ENCODE assay signal across 4 fruit fly cellular contexts in genomic region chr3L:4490702-4491243, dm6.
TF ChIP-seq lines count a peak whose summit lies in the region.

TSS of gene CG13722 (minus strand) at chr3L:4490963.

- TF ChIP-seq CTCF in whole organism, embryonic (GFP tag; optimal IDR thresholded peaks at IDR 0.05; lab: Kevin White, UChicago) = no peak

TF ChIP-seq in whole organism, embryonic, 481 proteins besides CTCF, POLR2A, EP300 and RAD21 (continues in another document):
- TF ChIP-seq pum (GFP tag; optimal IDR thresholded peaks at IDR 0.05; lab: Kevin White, UChicago) (no peak), klu (GFP tag; IDR thresholded peaks at IDR 0.05; lab: Robert Waterston, UW) (no peak), ap (GFP tag; IDR thresholded peaks at IDR 0.05; lab: Robert Waterston, UW) (no peak), CG16813 (GFP tag; IDR thresholded peaks at IDR 0.05; lab: Robert Waterston, UW; ENCODE audit: partially characterized antibody) (no peak), sob (GFP tag; IDR thresholded peaks at IDR 0.05; lab: Robert Waterston, UW) (no peak), sim (GFP tag; IDR thresholded peaks at IDR 0.05; lab: Robert Waterston, UW) (no peak), CG7963 (GFP tag; IDR thresholded peaks at IDR 0.05; lab: Robert Waterston, UW; ENCODE audit: partially characterized antibody) (0 out of 3 replicates have a peak, but pooled peaks have one; percentile 7), gro (GFP tag; optimal IDR thresholded peaks at IDR 0.05; lab: Kevin White, UChicago) (no peak), B-H1 (GFP tag; IDR thresholded peaks at IDR 0.05; lab: Robert Waterston, UW) (no peak), CG15011 (GFP tag; optimal IDR thresholded peaks at IDR 0.05; lab: Kevin White, UChicago) (no peak), dimm (GFP tag; IDR thresholded peaks at IDR 0.05; lab: Robert Waterston, UW) (no peak), exex (tag; optimal IDR thresholded peaks at IDR 0.05; lab: Kevin White, UChicago) (no peak), Rfx (GFP tag; IDR thresholded peaks at IDR 0.05; lab: Robert Waterston, UW) (0 out of 2 replicates have a peak, but pooled peaks have one; percentile 18), Neu2 (GFP tag; optimal IDR thresholded peaks at IDR 0.05; lab: Kevin White, UChicago; ENCODE audit: borderline replicate concordance) (no peak), corto (GFP tag; optimal IDR thresholded peaks at IDR 0.05; lab: Kevin White, UChicago) (no peak), Fer1 (GFP tag; optimal IDR thresholded peaks at IDR 0.05; lab: Kevin White, UChicago) (no peak), Dfd (GFP tag; optimal IDR thresholded peaks at IDR 0.05; lab: Kevin White, UChicago) (no peak), br (optimal IDR thresholded peaks at IDR 0.05; lab: Kevin White, UChicago) (no peak), CG3847 (GFP tag; IDR thresholded peaks at IDR 0.05; lab: Robert Waterston, UW) (no peak), CG3163 (GFP tag; optimal IDR thresholded peaks at IDR 0.05; lab: Kevin White, UChicago) (no peak), CG11398 (GFP tag; optimal IDR thresholded peaks at IDR 0.05; lab: Kevin White, UChicago) (no peak), CG14441 (GFP tag; IDR thresholded peaks at IDR 0.05; lab: Robert Waterston, UW) (peak; percentile 16; the same call in 1 of the 2 replicates), Deaf1 (tag; optimal IDR thresholded peaks at IDR 0.05; lab: Kevin White, UChicago) (peak; percentile 93)

TF ChIP-seq in whole organism, prepupa, 60 proteins besides CTCF, POLR2A, EP300 and RAD21:
- no peak for TF ChIP-seq fd59A (GFP tag; optimal IDR thresholded peaks at IDR 0.05; lab: Kevin White, UChicago)
- no peak for TF ChIP-seq CG16779 (tag; optimal IDR thresholded peaks at IDR 0.05; lab: Kevin White, UChicago)
- no peak for TF ChIP-seq fd85E (GFP tag; optimal IDR thresholded peaks at IDR 0.05; lab: Kevin White, UChicago)
- peak; percentile 28 to 79 for TF ChIP-seq ss (GFP tag; optimal IDR thresholded peaks at IDR 0.05; lab: Kevin White, UChicago)

TF ChIP-seq in whole organism, pupa, 21 proteins besides CTCF, POLR2A, EP300 and RAD21:
- TF ChIP-seq EcR (GFP tag; optimal IDR thresholded peaks at IDR 0.05; lab: Kevin White, UChicago) = peak; percentile 51
- TF ChIP-seq CG4496 (GFP tag; IDR thresholded peaks at IDR 0.05; lab: Robert Waterston, UW) = peak; percentile 20; the same call in 1 of the 3 replicates
- peak; percentile 90 for TF ChIP-seq CG13204 (GFP tag; optimal IDR thresholded peaks at IDR 0.05; lab: Kevin White, UChicago)
- no peak for TF ChIP-seq fd96Ca (GFP tag; IDR thresholded peaks at IDR 0.05; lab: Robert Waterston, UW)

TF ChIP-seq in whole organism, wandering third instar larva, 38 proteins besides CTCF, POLR2A, EP300 and RAD21:
- TF ChIP-seq Myc (optimal IDR thresholded peaks at IDR 0.05; lab: Kevin White, UChicago) (peak; percentile 45), Sp1 (GFP tag; optimal IDR thresholded peaks at IDR 0.05; lab: Kevin White, UChicago) (no peak)
